Fruit fly (Drosophila melanogaster) whole organism, wandering third instar larva: ENCODE measurements around the gene CG32820.

ENCODE experiments used
- Abd-B ChIP-seq: fragments of >200 bp; optimal IDR thresholded peaks from 2 replicates; lab custom pipeline; 2017; ENCODE audit warnings: missing biosample characterization, missing genetic modification characterization
- CG32264 ChIP-seq: fragments of 200-800 bp; sonication (Bioruptor generic); optimal IDR thresholded peaks from 2 replicates; lab custom pipeline; 2016; ENCODE audit warnings: missing biosample characterization, missing genetic modification characterization
- CG9705 ChIP-seq: fragments of 200-800 bp; sonication (Bioruptor generic); optimal IDR thresholded peaks from 2 replicates; lab custom pipeline; 2018; ENCODE audit warnings: missing biosample characterization, mild to moderate bottlenecking, missing genetic modification characterization
- CrebA ChIP-seq: fragments of 200-800 bp; sonication (Bioruptor generic); optimal IDR thresholded peaks from 2 replicates; lab custom pipeline; 2016; ENCODE audit warnings: missing biosample characterization, mild to moderate bottlenecking, missing genetic modification characterization, borderline replicate concordance
- Dfd ChIP-seq: fragments of >200 bp; optimal IDR thresholded peaks from 2 replicates; lab custom pipeline; 2017; ENCODE audit warnings: missing biosample characterization, missing genetic modification characterization
- Dif ChIP-seq: fragments of 200-275, 200-300 bp; sonication (Bioruptor generic); optimal IDR thresholded peaks from 2 replicates; lab custom pipeline; 2018; ENCODE audit warnings: missing biosample characterization, missing genetic modification characterization; ENCODE audit not compliant: partially characterized antibody
- GATAd ChIP-seq: sonication (Bioruptor generic); optimal IDR thresholded peaks from 2 replicates; lab custom pipeline; 2016; ENCODE audit warnings: missing biosample characterization, missing genetic modification characterization
- HLH106 ChIP-seq: fragments of 200-800 bp; optimal IDR thresholded peaks from 3 replicates; lab custom pipeline; 2019; ENCODE audit warnings: missing biosample characterization, mild to moderate bottlenecking, missing genetic modification characterization, moderate library complexity
- Hnf4 ChIP-seq: fragments of 200-800 bp; sonication (Bioruptor generic); optimal IDR thresholded peaks from 2 replicates; lab custom pipeline; 2016; ENCODE audit warnings: missing biosample characterization, mild to moderate bottlenecking, missing genetic modification characterization
- Hr78 ChIP-seq: fragments of >200 bp; optimal IDR thresholded peaks from 2 replicates; lab custom pipeline; 2017; ENCODE audit warnings: missing biosample characterization, missing genetic modification characterization
- Hr83 ChIP-seq: fragments of 200-300 bp; sonication (Bioruptor generic); optimal IDR thresholded peaks from 2 replicates; lab custom pipeline; 2016; ENCODE audit warnings: missing biosample characterization, mild to moderate bottlenecking, missing genetic modification characterization, moderate library complexity; ENCODE audit not compliant: poor library complexity, severe bottlenecking
- Jra ChIP-seq: sonication (Bioruptor generic); optimal IDR thresholded peaks from 2 replicates; lab custom pipeline; 2016; ENCODE audit warnings: missing biosample characterization, missing genetic modification characterization
- Mio ChIP-seq: sonication (Bioruptor generic); optimal IDR thresholded peaks from 2 replicates; lab custom pipeline; 2016; ENCODE audit warnings: missing biosample characterization, missing genetic modification characterization
- Myc ChIP-seq: fragments of >200 bp; optimal IDR thresholded peaks from 2 replicates; lab custom pipeline; 2017
- N ChIP-seq: fragments of >200 bp; optimal IDR thresholded peaks from 2 replicates; lab custom pipeline; 2018; ENCODE audit warnings: missing biosample characterization, missing external identifiers, missing genetic modification characterization
- OdsH ChIP-seq: fragments of 200-800 bp; sonication (Bioruptor generic); optimal IDR thresholded peaks from 2 replicates; lab custom pipeline; 2016; ENCODE audit warnings: missing biosample characterization, mild to moderate bottlenecking, missing genetic modification characterization
- Rel ChIP-seq, 2 experiments: fragments of 200-800 bp; sonication (Bioruptor generic) in 1 of 2; optimal IDR thresholded peaks; 2 replicates in 1 of 2; 3 replicates in 1 of 2; lab custom pipeline; 2016 to 2019; ENCODE audit warnings: mild to moderate bottlenecking in 2 of 2, missing biosample characterization in 2 of 2, missing genetic modification characterization in 2 of 2, moderate library complexity in 1 of 2
- Sp1 ChIP-seq: fragments of 200-800 bp; sonication (Bioruptor generic); optimal IDR thresholded peaks from 3 replicates; lab custom pipeline; 2019; ENCODE audit warnings: missing biosample characterization, mild to moderate bottlenecking, missing genetic modification characterization, moderate library complexity
- Vsx2 ChIP-seq: fragments of 200-300, 225-300 bp; sonication (Bioruptor generic); optimal IDR thresholded peaks from 2 replicates; lab custom pipeline; 2018; ENCODE audit warnings: missing biosample characterization, missing genetic modification characterization; ENCODE audit not compliant: partially characterized antibody
- br ChIP-seq: fragments of 200-800 bp; sonication (Bioruptor generic); optimal IDR thresholded peaks from 2 replicates; lab custom pipeline; 2016; ENCODE audit warnings: missing biosample characterization, missing genetic modification characterization
- brk ChIP-seq: fragments of 200-800 bp; sonication (Bioruptor generic); optimal IDR thresholded peaks from 2 replicates; lab custom pipeline; 2016; ENCODE audit warnings: missing biosample characterization, mild to moderate bottlenecking, missing genetic modification characterization
- dl ChIP-seq, 2 experiments: fragments of 175-275, 200-275 bp in 1 of 2; fragments of 200-275 bp in 1 of 2; sonication (Bioruptor generic); optimal IDR thresholded peaks; lab custom pipeline; 2018; ENCODE audit warnings: mild to moderate bottlenecking in 2 of 2, missing biosample characterization in 2 of 2, missing genetic modification characterization in 2 of 2, moderate library complexity in 2 of 2; ENCODE audit not compliant: partially characterized antibody in 2 of 2, insufficient read depth in 1 of 2
- dmrt93B ChIP-seq: fragments of 200-800 bp; sonication (Bioruptor generic); optimal IDR thresholded peaks from 2 replicates; lab custom pipeline; 2018; ENCODE audit warnings: missing biosample characterization, mild to moderate bottlenecking, missing genetic modification characterization
- dsf ChIP-seq: sonication (Bioruptor generic); optimal IDR thresholded peaks from 2 replicates; lab custom pipeline; 2016; ENCODE audit warnings: missing biosample characterization, missing genetic modification characterization, borderline replicate concordance
- ey ChIP-seq: fragments of 200-800 bp; sonication (Bioruptor generic); optimal IDR thresholded peaks from 2 replicates; lab custom pipeline; 2016; ENCODE audit warnings: missing biosample characterization, missing genetic modification characterization
- foxo ChIP-seq, 2 experiments: fragments of 200-800 bp; sonication (Bioruptor generic); optimal IDR thresholded peaks; 2 replicates in 1 of 2; 3 replicates in 1 of 2; lab custom pipeline; 2016 to 2017; ENCODE audit warnings: missing biosample characterization in 2 of 2, missing genetic modification characterization in 2 of 2
- fru ChIP-seq: fragments of 200-800 bp; sonication (Bioruptor generic); optimal IDR thresholded peaks from 3 replicates; lab custom pipeline; 2016; ENCODE audit warnings: missing biosample characterization, mild to moderate bottlenecking, missing genetic modification characterization
- h ChIP-seq: fragments of 200-800 bp; sonication (Bioruptor generic); optimal IDR thresholded peaks from 3 replicates; lab custom pipeline; 2016; ENCODE audit warnings: missing biosample characterization, mild to moderate bottlenecking, missing genetic modification characterization
- jim ChIP-seq: fragments of 175-275, 200-325 bp; sonication (Bioruptor generic); optimal IDR thresholded peaks from 2 replicates; lab custom pipeline; 2016; ENCODE audit warnings: missing biosample characterization, mild to moderate bottlenecking, missing genetic modification characterization
- lola ChIP-seq: fragments of >200 bp; optimal IDR thresholded peaks from 2 replicates; lab custom pipeline; 2017; ENCODE audit warnings: missing biosample characterization, missing genetic modification characterization
- pan ChIP-seq: fragments of >200 bp; optimal IDR thresholded peaks from 2 replicates; lab custom pipeline; 2017
- psq ChIP-seq: fragments of 200-800 bp; sonication (Bioruptor generic); optimal IDR thresholded peaks from 3 replicates; lab custom pipeline; 2017; ENCODE audit warnings: missing biosample characterization, mild to moderate bottlenecking, missing genetic modification characterization, moderate library complexity
- rgr ChIP-seq: fragments of 200-800 bp; sonication (Bioruptor generic); optimal IDR thresholded peaks from 3 replicates; lab custom pipeline; 2016; ENCODE audit warnings: missing biosample characterization, mild to moderate bottlenecking, missing genetic modification characterization
- sage ChIP-seq: fragments of 200-800 bp; sonication (Bioruptor generic); optimal IDR thresholded peaks from 2 replicates; lab custom pipeline; 2016; ENCODE audit warnings: missing biosample characterization, mild to moderate bottlenecking, missing genetic modification characterization
- sv ChIP-seq: fragments of 200-800 bp; sonication (Bioruptor generic); optimal IDR thresholded peaks from 3 replicates; lab custom pipeline; 2016; ENCODE audit warnings: missing biosample characterization, missing genetic modification characterization
- tai ChIP-seq: sonication (Bioruptor generic); optimal IDR thresholded peaks from 2 replicates; lab custom pipeline; 2016; ENCODE audit warnings: missing biosample characterization, missing genetic modification characterization
- usp ChIP-seq: fragments of >200 bp; optimal IDR thresholded peaks from 2 replicates; lab custom pipeline; 2017; ENCODE audit warnings: missing biosample characterization, missing genetic modification characterization
- woc ChIP-seq: sonication (Bioruptor generic); optimal IDR thresholded peaks from 2 replicates; lab custom pipeline; 2016; ENCODE audit warnings: missing biosample characterization, mild to moderate bottlenecking, missing genetic modification characterization

Gene CG32820

DNA sequence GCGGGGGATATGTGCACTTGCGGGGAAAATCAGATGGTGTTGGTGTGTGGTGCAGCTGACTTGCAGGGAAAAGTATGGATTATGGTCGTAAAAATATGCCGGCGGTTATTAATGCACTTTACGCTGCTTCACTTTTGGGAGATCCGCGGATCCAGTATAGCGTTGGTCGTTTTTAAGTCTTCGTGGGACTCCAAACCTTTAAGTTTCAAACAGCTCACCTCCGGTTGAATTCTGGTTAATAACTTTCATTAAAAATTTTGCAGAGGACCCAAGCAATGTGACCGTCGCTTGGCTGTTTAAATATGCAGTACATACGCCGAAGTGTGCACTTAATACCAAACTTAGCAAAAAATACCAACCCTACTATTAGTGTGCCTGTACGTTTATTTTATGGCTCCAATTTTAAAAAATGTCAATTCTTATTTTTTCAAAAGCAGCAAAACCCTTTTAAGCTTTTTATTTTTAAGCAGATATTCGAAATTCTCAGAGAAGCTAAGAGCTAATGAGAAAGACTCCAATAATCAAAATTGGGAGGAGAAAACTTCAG, 10.0 kb downstream of the CG32820 start, which contains the start of gene GCS2alpha:
GCS2alpha (minus strand) TSS at position 309 of the 547 bp plus-strand sequence.
- TF ChIP-seq Rel (GFP tag; optimal IDR thresholded peaks at IDR 0.05; lab: Kevin White, UChicago) (no peak), Rel (tag; optimal IDR thresholded peaks at IDR 0.05; lab: Kevin White, UChicago) (peak; percentile 4), h (GFP tag; lab: Kevin White, UChicago) (peak; percentile 2), foxo (GFP tag; optimal IDR thresholded peaks at IDR 0.05; lab: Kevin White, UChicago) (no peak), pan (lab: Kevin White, UChicago) (no peak), fru (no peak), woc (GFP tag; lab: Kevin White, UChicago) (no peak)

DNA sequence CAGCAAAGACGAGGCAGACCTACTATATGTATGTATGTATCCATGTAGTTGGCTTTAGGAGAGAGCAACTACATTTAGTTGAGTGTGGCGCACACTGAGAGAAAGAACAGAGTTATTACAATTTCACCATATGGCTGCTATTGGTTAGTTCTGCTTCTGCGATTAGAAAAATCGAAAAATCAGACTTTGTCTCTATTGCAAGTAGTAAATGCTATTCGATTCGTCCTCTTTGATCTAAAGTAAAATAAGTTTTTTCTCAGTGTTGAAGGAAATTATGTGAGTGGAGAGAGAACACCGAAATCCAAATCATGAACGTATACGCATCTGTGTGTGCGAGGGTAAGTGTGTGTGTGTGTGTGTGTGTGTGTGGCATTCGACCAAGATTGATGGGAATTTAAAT, 21.1 kb downstream of the CG32820 start:
- TF ChIP-seq GATAd (GFP tag; lab: Kevin White, UChicago) (no peak), h (GFP tag; lab: Kevin White, UChicago) (peak; percentile 95), sv (GFP tag; lab: Kevin White, UChicago) (peak; percentile 58), woc (GFP tag; lab: Kevin White, UChicago) (peak; percentile 48), CG32264 (peak; percentile 27), OdsH (GFP tag; lab: Kevin White, UChicago) (peak; percentile 72), Hr78 (no peak), sage (GFP tag; lab: Kevin White, UChicago) (peak; percentile 82), tai (GFP tag; lab: Kevin White, UChicago) (no peak), psq (GFP tag; lab: Kevin White, UChicago) (peak; percentile 68), Hnf4 (GFP tag; lab: Kevin White, UChicago) (peak; percentile 78), foxo (GFP tag; optimal IDR thresholded peaks at IDR 0.05; lab: Kevin White, UChicago) (peak in 1 of 2 experiments; percentile 94), rgr (GFP tag; lab: Kevin White, UChicago) (peak; percentile 75), CrebA (GFP tag; lab: Kevin White, UChicago) (peak; percentile 64), dl (GFP tag; optimal IDR thresholded peaks at IDR 0.05; lab: Kevin White, UChicago; ENCODE audit: insufficient read depth in 1 of 2, partially characterized antibody in 2 of 2) (no peak), pan (lab: Kevin White, UChicago) (no peak), brk (GFP tag; lab: Kevin White, UChicago) (no peak), Hr83 (GFP tag; lab: Kevin White, UChicago) (no peak), lola (GFP tag; lab: Kevin White, UChicago) (no peak), Rel (GFP tag; optimal IDR thresholded peaks at IDR 0.05; lab: Kevin White, UChicago) (peak; percentile 22), Rel (tag; optimal IDR thresholded peaks at IDR 0.05; lab: Kevin White, UChicago) (peak; percentile 54), Dfd (GFP tag; lab: Kevin White, UChicago) (peak; percentile 44), Jra (GFP tag; lab: Kevin White, UChicago) (no peak), jim (GFP tag; lab: Kevin White, UChicago) (no peak), usp (GFP tag; lab: Kevin White, UChicago) (no peak), Vsx2 (GFP tag; lab: Kevin White, UChicago) (no peak), fru (peak; percentile 93), dsf (GFP tag; lab: Kevin White, UChicago) (no peak), N (no peak), CG9705 (peak; percentile 69), br (GFP tag; lab: Kevin White, UChicago) (peak; percentile 66), HLH106 (peak; percentile 91), ey (GFP tag; lab: Kevin White, UChicago) (peak; percentile 76), Dif (GFP tag; lab: Kevin White, UChicago) (no peak), Myc (lab: Kevin White, UChicago) (no peak), dmrt93B (peak; percentile 74), Sp1 (GFP tag; lab: Kevin White, UChicago) (peak; percentile 66), Abd-B (no peak), Mio (GFP tag; lab: Kevin White, UChicago) (no peak)
